Fruit fly (Drosophila melanogaster): ENCODE measurements around the gene ClC-a.
A peak's percentile ranks its signal among the peaks of the same experiment; 100 is the strongest.

DNA sequence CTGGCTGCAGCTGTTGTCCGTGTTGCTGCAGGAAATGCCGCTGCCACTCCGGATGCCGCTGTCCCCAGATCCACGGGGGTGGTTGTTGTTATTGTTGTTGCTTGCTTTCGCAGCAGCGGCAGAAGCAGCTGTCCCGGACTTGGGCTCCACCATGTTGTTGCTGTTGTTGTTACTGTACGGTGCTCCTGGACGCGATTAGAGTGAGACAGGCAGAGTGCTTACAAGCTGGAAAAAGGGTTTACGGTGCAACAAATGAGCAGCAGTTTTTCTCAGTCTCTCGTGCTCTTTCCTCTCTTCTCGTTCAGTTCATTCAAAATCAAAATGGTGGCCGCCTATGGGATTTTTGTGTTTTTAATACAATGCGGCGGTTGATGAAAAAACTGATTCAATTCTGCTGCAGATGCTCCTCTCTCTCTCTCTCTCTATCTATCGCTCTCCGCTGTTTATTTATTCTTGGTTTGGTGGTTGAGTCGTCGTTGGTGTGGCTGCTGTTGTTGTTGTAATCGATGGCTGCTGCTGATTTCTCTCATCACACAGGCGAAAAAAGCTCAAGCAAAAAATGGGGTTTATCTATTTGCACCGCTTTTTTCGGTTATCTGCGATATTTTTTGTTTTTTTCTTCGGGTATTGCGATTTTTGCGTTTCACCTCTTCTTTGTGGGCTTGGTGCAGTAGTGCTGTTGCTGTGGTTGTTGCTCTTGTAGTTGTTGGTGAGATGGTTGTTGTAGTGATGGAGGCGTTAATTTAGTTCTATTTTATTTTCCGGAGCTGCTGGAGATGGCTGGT, 49.3 kb downstream of the ClC-a start:
- TF ChIP-seq Hr78 (GFP tag; optimal IDR thresholded peaks at IDR 0.05) (no peak), psq (GFP tag; optimal IDR thresholded peaks at IDR 0.05) (peak; percentile 26), OdsH (GFP tag; optimal IDR thresholded peaks at IDR 0.05) (no peak), sv (GFP tag; optimal IDR thresholded peaks at IDR 0.05) (no peak), Vsx2 (GFP tag; optimal IDR thresholded peaks at IDR 0.05; ENCODE audit: partially characterized antibody) (no peak), br (GFP tag; optimal IDR thresholded peaks at IDR 0.05) (no peak), jim (GFP tag; optimal IDR thresholded peaks at IDR 0.05) (no peak), usp (GFP tag; optimal IDR thresholded peaks at IDR 0.05) (no peak), CrebA (GFP tag; optimal IDR thresholded peaks at IDR 0.05; ENCODE audit: borderline replicate concordance) (no peak), Dfd (GFP tag; optimal IDR thresholded peaks at IDR 0.05) (no peak), CG9705 (GFP tag; optimal IDR thresholded peaks at IDR 0.05) (no peak)

Data from whole organism, wandering third instar larva.